Fruit fly (Drosophila melanogaster) whole organism, embryonic: ENCODE measurements around the gene CG4459.

ENCODE experiments used
- CG11085 ChIP-seq: fragments of 200-800 bp; sonication (Bioruptor generic); IDR thresholded peaks from 2 replicates; pipeline ENCODE4 v1.3.6; 2022; ENCODE audit warnings: missing biosample characterization, missing genetic modification characterization
- CG1602 ChIP-seq: fragments of 200-800 bp; sonication (Bioruptor generic); optimal IDR thresholded peaks from 3 replicates; lab custom pipeline; 2016; ENCODE audit warnings: missing biosample characterization, missing genetic modification characterization
- CG1603 ChIP-seq: fragments of 200-800 bp; sonication (Bioruptor generic); optimal IDR thresholded peaks from 2 replicates; lab custom pipeline; 2019; ENCODE audit warnings: missing biosample characterization, mild to moderate bottlenecking, missing genetic modification characterization, moderate library complexity
- CG5953 ChIP-seq: fragments of 200-800 bp; sonication (Bioruptor generic); IDR thresholded peaks from 2 replicates; pipeline ENCODE4 v1.3.6; 2022; ENCODE audit warnings: missing biosample characterization, missing genetic modification characterization
- CG7786 ChIP-seq: fragments of 200-800 bp; sonication (Bioruptor generic); optimal IDR thresholded peaks from 2 replicates; lab custom pipeline; 2016; ENCODE audit warnings: missing biosample characterization, missing genetic modification characterization
- Tbp ChIP-seq: fragments of >200 bp; optimal IDR thresholded peaks from 2 replicates; lab custom pipeline; 2018; ENCODE audit warnings: missing biosample characterization, missing genetic modification characterization
- cg ChIP-seq: fragments of 200-800 bp; sonication (Bioruptor generic); optimal IDR thresholded peaks from 3 replicates; lab custom pipeline; 2019; ENCODE audit warnings: missing biosample characterization, mild to moderate bottlenecking, missing genetic modification characterization, moderate library complexity
- crol ChIP-seq: fragments of 200-800 bp; sonication (Bioruptor generic); IDR thresholded peaks from 2 replicates; pipeline ENCODE4 v1.3.6; 2022; ENCODE audit warnings: missing biosample characterization, missing genetic modification characterization
- lola ChIP-seq, 3 experiments: fragments of >200 bp in 2 of 3; fragments of 200-800 bp in 1 of 3; sonication (Bioruptor generic) in 1 of 3; optimal IDR thresholded peaks; 2 replicates each; lab custom pipeline; 2017 to 2019; ENCODE audit warnings: missing biosample characterization in 3 of 3, missing genetic modification characterization in 3 of 3, mild to moderate bottlenecking in 1 of 3, moderate library complexity in 1 of 3
- pan ChIP-seq, 4 experiments: fragments of >200 bp in 3 of 4; fragments of 200-800 bp in 1 of 4; sonication (Bioruptor generic) in 1 of 4; optimal IDR thresholded peaks in 3 of 4; IDR thresholded peaks in 1 of 4; 2 replicates each; pipeline versions ENCODE4 v1.3.6 to Lab custom; 2017 to 2022; ENCODE audit warnings: missing biosample characterization in 2 of 4, missing genetic modification characterization in 2 of 4, mixed read lengths in 1 of 4
- slou ChIP-seq: fragments of 200-800 bp; sonication (Bioruptor generic); optimal IDR thresholded peaks from 3 replicates; lab custom pipeline; 2016; ENCODE audit warnings: missing biosample characterization, missing genetic modification characterization
- sob ChIP-seq: fragments of 200-800 bp; sonication (Bioruptor generic); IDR thresholded peaks from 2 replicates; pipeline ENCODE4 v1.3.6; 2022; ENCODE audit warnings: missing biosample characterization, missing genetic modification characterization
- zen2 ChIP-seq: fragments of 200-800 bp; sonication (Bioruptor generic); IDR thresholded peaks from 3 replicates; pipeline ENCODE4 v1.3.6; 2022; ENCODE audit warnings: missing biosample characterization, missing genetic modification characterization; ENCODE audit not compliant: partially characterized antibody

DNA sequence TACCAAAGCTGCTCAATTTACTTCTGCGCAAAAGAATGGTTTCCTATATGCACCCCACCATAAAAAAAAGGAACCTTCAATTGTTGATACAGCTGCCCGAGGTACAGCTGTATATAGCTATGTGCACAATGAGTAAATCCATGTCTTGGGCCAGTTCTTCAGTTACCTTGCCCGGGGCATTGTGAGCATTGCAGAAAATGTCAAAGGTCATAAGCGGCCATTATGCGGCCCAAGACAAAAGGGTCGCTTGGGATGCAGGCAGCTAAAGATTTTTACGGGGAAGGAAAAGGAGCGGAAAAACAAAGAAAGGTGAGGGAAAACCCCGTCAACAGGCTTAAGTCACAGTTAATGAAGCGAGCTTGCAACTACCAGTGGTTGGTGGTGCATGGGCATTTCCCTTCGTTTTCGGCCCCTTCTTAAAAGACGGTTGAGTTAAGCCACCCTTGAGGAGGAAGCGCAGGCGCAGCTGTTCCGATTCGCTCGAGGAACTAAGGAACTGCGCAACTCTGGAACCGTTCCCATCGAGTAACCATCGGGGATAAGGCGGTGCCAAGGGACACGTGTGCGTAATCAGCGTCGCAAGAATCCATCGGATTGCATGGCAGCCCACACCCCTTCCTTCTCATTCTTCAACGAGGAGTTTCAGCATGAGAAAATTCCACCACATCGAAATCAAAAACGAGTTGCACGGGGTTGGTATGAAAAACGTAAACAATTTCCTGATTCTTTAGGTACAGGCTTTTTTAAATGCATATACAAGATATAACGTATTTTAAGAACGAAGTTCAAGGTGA is 2.7 kb upstream of the CG4459 start:
- TF ChIP-seq CG11085 (GFP tag; lab: Robert Waterston, UW), result no peak
- no peak for TF ChIP-seq CG1602 (GFP tag; lab: Kevin White, UChicago)
- TF ChIP-seq CG5953 (GFP tag; lab: Robert Waterston, UW), result no peak
- no peak for TF ChIP-seq slou
- TF ChIP-seq CG1603, result no peak
- TF ChIP-seq sob (GFP tag; lab: Robert Waterston, UW), result no peak
- no peak for TF ChIP-seq cg (GFP tag; lab: Kevin White, UChicago)
- TF ChIP-seq crol, result no peak
- no peak for TF ChIP-seq Tbp
- no peak for TF ChIP-seq CG7786
- no peak for TF ChIP-seq pan (optimal IDR thresholded peaks at IDR 0.05; lab: Kevin White, UChicago)
- no peak for TF ChIP-seq pan (GFP tag; optimal IDR thresholded peaks at IDR 0.05 in 1 of 2, IDR thresholded peaks at IDR 0.05 in 1 of 2)
- no peak for TF ChIP-seq lola (GFP tag; optimal IDR thresholded peaks at IDR 0.05; lab: Kevin White, UChicago)
- no peak for TF ChIP-seq zen2 (GFP tag; lab: Robert Waterston, UW)
